Worm (Caenorhabditis elegans): ENCODE measurements around the gene crn-7.
A peak's percentile ranks its signal among the peaks of the same experiment; 100 is the strongest.

- TF ChIP-seq ztf-29 (GFP tag; IDR thresholded peaks at IDR 0.05) (no peak), flt-1 (GFP tag; IDR thresholded peaks at IDR 0.05) (no peak), klf-2 (GFP tag; conservative IDR thresholded peaks at IDR 0.05) (no peak), ztf-23 (GFP tag; IDR thresholded peaks at IDR 0.05) (no peak), T22C8.4 (GFP tag; IDR thresholded peaks at IDR 0.05) (no peak), tab-1 (GFP tag; IDR thresholded peaks at IDR 0.05) (0 out of 2 replicates have a peak, but pooled peaks have one; percentile 66), ref-1 (GFP tag; conservative IDR thresholded peaks at IDR 0.05) (no peak)
Observed at ce11 chrIII:8299078-8299587, 30.8 kb downstream of the crn-7 start.

Data from whole organism, midembryonic.